Worm (Caenorhabditis elegans): ENCODE measurements around the gene T28C12.15.

The T28C12.15 gene

DNA sequence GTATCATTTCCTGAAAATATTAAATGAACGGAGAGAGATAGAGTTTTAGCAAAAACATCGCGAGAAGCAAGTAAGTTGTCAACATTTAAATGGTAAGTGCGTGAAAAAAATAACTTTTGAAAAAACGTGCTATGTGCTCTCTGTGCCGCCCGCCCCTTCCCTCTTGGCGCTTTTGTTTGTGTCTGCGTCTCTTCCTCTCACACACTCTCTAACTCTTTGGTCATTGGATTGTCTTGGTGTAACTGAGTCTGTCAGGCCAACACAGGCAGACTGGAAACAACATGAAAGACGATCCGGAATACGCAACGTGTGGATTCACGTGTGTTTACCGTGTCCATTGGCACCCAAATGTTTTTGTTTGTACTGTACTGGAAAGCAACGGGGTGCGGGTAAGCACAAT lies 14.5 kb upstream of the T28C12.15 start, which contains the start of gene T28C12.6:
Gene T28C12.6, minus strand, starts transcription at position 12 of the 400 bp plus-strand sequence.
- TF ChIP-seq che-1 (tag; optimal IDR thresholded peaks at IDR 0.05) (no peak), ceh-45 (GFP tag; IDR thresholded peaks at IDR 0.05) (no peak), ceh-6 (GFP tag; optimal IDR thresholded peaks at IDR 0.05) (no peak), ttx-3 (tag; optimal IDR thresholded peaks at IDR 0.05) (no peak), K09A11.1 (tag; optimal IDR thresholded peaks at IDR 0.05; ENCODE audit: insufficient read depth) (no peak), K02D7.2 (tag; optimal IDR thresholded peaks at IDR 0.05) (no peak), syd-9 (tag; optimal IDR thresholded peaks at IDR 0.05) (no peak), lin-11 (tag; optimal IDR thresholded peaks at IDR 0.05) (no peak), odd-2 (tag; optimal IDR thresholded peaks at IDR 0.05) (no peak), nhr-232 (tag; optimal IDR thresholded peaks at IDR 0.05) (no peak)

DNA sequence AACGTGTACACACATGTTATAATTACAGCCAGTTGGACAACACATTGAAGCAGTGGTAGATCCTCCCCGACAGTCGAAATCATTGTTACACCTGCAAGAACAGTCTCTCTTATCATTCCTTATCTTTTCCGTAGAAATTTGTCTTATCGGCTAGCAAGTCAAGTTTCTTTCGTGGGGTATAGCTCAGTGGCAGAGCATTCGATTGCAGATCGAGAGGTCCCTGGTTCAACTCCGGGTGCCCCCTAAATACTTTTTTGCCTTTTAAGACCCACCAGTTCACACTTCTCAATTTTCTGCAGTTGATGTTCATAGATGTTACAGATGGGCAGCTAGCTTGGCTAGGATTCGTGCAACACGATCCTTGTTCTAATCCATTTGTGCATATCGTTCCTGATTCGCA lies 13.6 kb upstream of the T28C12.15 start:
- TF ChIP-seq T23F11.4 (GFP tag; optimal IDR thresholded peaks at IDR 0.05) (no peak), unc-86 (tag; optimal IDR thresholded peaks at IDR 0.05) (no peak), unc-55 (GFP tag; optimal IDR thresholded peaks at IDR 0.05) (no peak), ceh-19 (GFP tag; optimal IDR thresholded peaks at IDR 0.05) (no peak), pat-9 (tag; optimal IDR thresholded peaks at IDR 0.05) (no peak), nhr-11 (tag; optimal IDR thresholded peaks at IDR 0.05) (no peak), gmeb-2 (tag; optimal IDR thresholded peaks at IDR 0.05) (no peak), eyg-1 (tag; optimal IDR thresholded peaks at IDR 0.05) (no peak), hlh-15 (tag; optimal IDR thresholded peaks at IDR 0.05) (no peak), F13H6.1 (tag; optimal IDR thresholded peaks at IDR 0.05) (no peak), dmd-4 (tag; optimal IDR thresholded peaks at IDR 0.05; ENCODE audit: borderline replicate concordance) (no peak), pag-3 (tag; optimal IDR thresholded peaks at IDR 0.05; ENCODE audit: borderline replicate concordance) (no peak)

DNA sequence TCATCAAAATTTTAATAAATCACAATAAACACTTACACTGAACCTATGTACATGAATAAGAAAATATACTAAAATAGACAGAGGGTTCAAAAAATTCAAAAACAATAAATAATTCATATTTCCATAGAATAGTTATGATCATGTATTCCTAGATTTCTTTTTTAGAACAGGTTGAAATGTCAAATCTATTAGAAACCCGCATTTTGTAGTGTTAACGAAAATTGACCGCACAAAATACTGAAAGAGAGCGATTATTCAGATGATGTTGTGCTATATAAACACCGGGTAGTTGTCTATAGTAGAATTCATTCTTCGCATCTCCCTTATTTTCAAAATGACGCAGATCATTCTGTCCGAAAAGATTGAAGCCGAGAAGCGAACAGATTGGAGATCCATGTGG lies 10.0 kb upstream of the T28C12.15 start, which contains the start of gene T28C12.1:
Gene T28C12.1, plus strand, starts transcription at position 301 of the 400 bp plus-strand sequence.
- TF ChIP-seq tbx-2 (tag; optimal IDR thresholded peaks at IDR 0.05) (no peak), ceh-45 (GFP tag; IDR thresholded peaks at IDR 0.05) (no peak), ceh-24 (tag; optimal IDR thresholded peaks at IDR 0.05) (no peak), unc-86 (tag; optimal IDR thresholded peaks at IDR 0.05) (no peak), ref-2 (tag; optimal IDR thresholded peaks at IDR 0.05) (no peak), ceh-19 (GFP tag; optimal IDR thresholded peaks at IDR 0.05) (no peak), unc-55 (GFP tag; optimal IDR thresholded peaks at IDR 0.05) (no peak), unc-3 (GFP tag; conservative IDR thresholded peaks at IDR 0.05) (no peak), unc-3 (tag; optimal IDR thresholded peaks at IDR 0.05) (no peak), hlh-6 (tag; optimal IDR thresholded peaks at IDR 0.05) (no peak)

DNA sequence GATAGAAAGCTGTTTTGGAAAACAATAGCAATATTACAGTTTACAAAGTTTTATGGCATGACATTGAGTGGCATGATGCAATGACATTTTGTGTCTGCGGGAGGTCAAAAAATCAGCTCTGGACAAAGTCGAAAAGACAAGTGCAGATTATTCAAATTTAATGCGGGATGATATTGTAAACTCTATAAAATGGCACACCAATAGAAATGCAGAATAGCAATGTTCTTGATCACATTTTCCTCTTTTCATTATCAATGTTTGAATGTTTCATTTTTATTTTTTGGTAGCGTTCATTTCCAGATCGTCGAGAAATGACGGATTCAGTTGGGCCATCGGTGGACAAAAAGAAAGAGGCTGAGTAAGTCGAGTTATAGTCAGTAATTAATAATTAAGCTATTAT lies 7.3 kb upstream of the T28C12.15 start, which contains the start of gene T28C12.2:
Gene T28C12.2, plus strand, starts transcription at position 301 of the 400 bp plus-strand sequence.
- TF ChIP-seq hlh-30 (tag; optimal IDR thresholded peaks at IDR 0.05; ENCODE audit: insufficient read depth) (no peak), hlh-6 (tag; optimal IDR thresholded peaks at IDR 0.05) (no peak), pax-1 (tag; optimal IDR thresholded peaks at IDR 0.05) (no peak), unc-55 (GFP tag; optimal IDR thresholded peaks at IDR 0.05) (no peak), ceh-6 (GFP tag; optimal IDR thresholded peaks at IDR 0.05) (no peak), sox-4 (tag; optimal IDR thresholded peaks at IDR 0.05) (no peak), ceh-45 (GFP tag; IDR thresholded peaks at IDR 0.05) (no peak), ahr-1 (tag; optimal IDR thresholded peaks at IDR 0.05) (no peak), ceh-14 (tag; optimal IDR thresholded peaks at IDR 0.05) (no peak), pag-3 (tag; optimal IDR thresholded peaks at IDR 0.05; ENCODE audit: borderline replicate concordance) (no peak), ttx-3 (tag; optimal IDR thresholded peaks at IDR 0.05) (no peak), ceh-19 (GFP tag; optimal IDR thresholded peaks at IDR 0.05) (no peak), sdc-2 (tag; optimal IDR thresholded peaks at IDR 0.05) (no peak), sox-2 (GFP tag; IDR thresholded peaks at IDR 0.05) (no peak), hlh-15 (tag; optimal IDR thresholded peaks at IDR 0.05) (no peak), fkh-10 (GFP tag; optimal IDR thresholded peaks at IDR 0.05) (no peak)
